Worm (Caenorhabditis elegans) whole organism, L1 larva: ENCODE measurements around the gene T07F10.3.
A peak's percentile ranks its signal among the peaks of the same experiment; 100 is the strongest.

Source experiments
- fkh-10 ChIP-seq: sonication (generic microtip); optimal IDR thresholded peaks from 2 replicates; lab custom pipeline; 2017; ENCODE audit warnings: missing biosample characterization, missing genetic modification reagents, missing genetic modification characterization
- mep-1 ChIP-seq: fragments of 150-350 bp; optimal IDR thresholded peaks from 2 replicates; lab custom pipeline; 2014; ENCODE audit warnings: missing biosample characterization, missing genetic modification characterization
- unc-62 ChIP-seq: fragments of 150-350 bp; optimal IDR thresholded peaks from 2 replicates; lab custom pipeline; 2014; ENCODE audit warnings: missing biosample characterization, missing genetic modification reagents, missing genetic modification characterization
- zag-1 ChIP-seq: fragments of 150-350 bp; optimal IDR thresholded peaks from 2 replicates; lab custom pipeline; 2014; ENCODE audit warnings: missing biosample characterization, missing genetic modification characterization

- TF ChIP-seq unc-62 (GFP tag; lab: Kevin White, UChicago): no peak
- peak; percentile 88 for TF ChIP-seq mep-1 (tag; lab: Kevin White, UChicago)
- no peak for TF ChIP-seq zag-1
- TF ChIP-seq fkh-10 (GFP tag; lab: Kevin White, UChicago): peak; percentile 8
Measured at ce11 chrV:12869948-12870347, at the start of gene T07F10.3.
